Fruit fly (Drosophila melanogaster): ENCODE results near the gene tws.
A peak's percentile ranks its signal among the peaks of the same experiment; 100 is the strongest.

The tws gene

dm6 chr3R:10148376-10148887 is 8.9 kb upstream of the tws start:
- TF ChIP-seq CG8478 (optimal IDR thresholded peaks at IDR 0.05) = no peak
- peak; percentile 83 to 86 for TF ChIP-seq CTCF (optimal IDR thresholded peaks at IDR 0.05)

DNA sequence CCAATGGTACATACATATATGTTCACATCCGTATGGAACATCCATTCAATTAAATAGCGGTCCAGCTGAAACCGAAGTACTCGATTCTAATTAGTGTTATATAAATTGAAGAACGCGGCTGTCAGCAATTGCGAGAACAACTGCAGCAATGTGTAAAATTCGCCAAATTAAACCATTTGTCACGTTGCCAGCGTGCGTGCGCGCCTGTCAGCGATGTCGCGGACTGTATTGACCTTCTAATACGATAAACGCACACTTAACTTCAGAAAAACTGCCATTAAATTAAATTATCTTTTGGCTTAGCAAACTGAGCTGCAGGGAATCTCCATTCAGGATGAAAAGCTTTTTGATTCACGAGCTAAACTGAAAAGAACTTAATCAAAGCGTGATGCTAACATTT is 7.6 kb upstream of the tws start:
- TF ChIP-seq CG8478 (optimal IDR thresholded peaks at IDR 0.05) (no peak), CTCF (optimal IDR thresholded peaks at IDR 0.05) (no peak)

dm6 chr3R:10144103-10144998 is 4.8 kb upstream of the tws start, which contains the start of the genes TAF1B and Invadolysin:
Gene TAF1B, minus strand, starts transcription at chr3R:10144184.
Gene Invadolysin, plus strand, starts transcription at chr3R:10144668.
- no peak for TF ChIP-seq CG8478 (optimal IDR thresholded peaks at IDR 0.05)
- peak; percentile 25 to 39 for TF ChIP-seq CTCF (optimal IDR thresholded peaks at IDR 0.05)

- TF ChIP-seq CTCF (optimal IDR thresholded peaks at IDR 0.05) (no peak), CG8478 (optimal IDR thresholded peaks at IDR 0.05) (no peak)
Observed at dm6 chr3R:10142770-10143169, 3.2 kb upstream of the tws start, which contains the start of gene CG42759. Gene CG42759, plus strand, starts transcription at chr3R:10143070.

dm6 chr3R:10138900-10139299 is 672 bp downstream of the tws start:
- TF ChIP-seq CTCF (optimal IDR thresholded peaks at IDR 0.05) (no peak), CG8478 (optimal IDR thresholded peaks at IDR 0.05) (no peak)

dm6 chr3R:10137801-10138200 is 1.8 kb downstream of the tws start:
- no peak for TF ChIP-seq CTCF (optimal IDR thresholded peaks at IDR 0.05)
- TF ChIP-seq CG8478 (optimal IDR thresholded peaks at IDR 0.05) = no peak

DNA sequence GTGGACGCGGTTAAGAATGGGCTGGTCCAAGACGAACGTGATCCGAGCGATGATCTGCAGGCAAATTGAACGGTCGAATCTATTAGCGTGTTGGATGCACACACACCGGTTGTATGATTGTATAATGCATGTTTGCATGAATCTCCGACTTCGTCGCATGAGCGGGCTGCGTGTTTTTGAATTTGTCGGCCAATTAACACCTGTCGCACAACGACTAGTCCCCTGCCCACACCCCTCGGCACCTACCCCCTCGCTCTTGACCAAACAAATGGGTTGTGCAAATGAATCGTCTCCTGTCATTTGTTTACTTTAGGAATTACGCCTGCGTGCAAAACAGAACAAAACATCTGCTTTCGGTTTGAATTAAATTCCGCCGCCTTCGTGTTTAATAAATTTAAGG is 4.6 kb downstream of the tws start:
- TF ChIP-seq CG8478 (optimal IDR thresholded peaks at IDR 0.05) = no peak
- no peak for TF ChIP-seq CTCF (optimal IDR thresholded peaks at IDR 0.05)

DNA sequence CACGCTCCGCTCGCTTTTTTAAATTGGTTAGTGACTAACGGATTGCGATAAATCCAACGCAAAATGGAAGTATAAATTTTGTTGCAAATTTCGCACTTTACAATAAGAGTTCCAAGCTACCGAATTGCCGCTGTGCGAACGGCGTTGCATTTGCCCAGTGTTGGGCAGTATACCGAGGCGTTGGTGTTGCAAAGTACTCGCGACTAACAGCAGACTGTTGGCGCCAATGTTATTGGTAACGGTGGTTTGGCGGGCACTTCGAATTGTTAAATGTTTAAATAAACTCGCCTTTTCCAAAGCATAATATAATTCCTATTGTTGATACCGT is 5.3 kb downstream of the tws start:
- TF ChIP-seq CTCF (optimal IDR thresholded peaks at IDR 0.05) = peak; percentile 36 to 56
- no peak for TF ChIP-seq CG8478 (optimal IDR thresholded peaks at IDR 0.05)

DNA sequence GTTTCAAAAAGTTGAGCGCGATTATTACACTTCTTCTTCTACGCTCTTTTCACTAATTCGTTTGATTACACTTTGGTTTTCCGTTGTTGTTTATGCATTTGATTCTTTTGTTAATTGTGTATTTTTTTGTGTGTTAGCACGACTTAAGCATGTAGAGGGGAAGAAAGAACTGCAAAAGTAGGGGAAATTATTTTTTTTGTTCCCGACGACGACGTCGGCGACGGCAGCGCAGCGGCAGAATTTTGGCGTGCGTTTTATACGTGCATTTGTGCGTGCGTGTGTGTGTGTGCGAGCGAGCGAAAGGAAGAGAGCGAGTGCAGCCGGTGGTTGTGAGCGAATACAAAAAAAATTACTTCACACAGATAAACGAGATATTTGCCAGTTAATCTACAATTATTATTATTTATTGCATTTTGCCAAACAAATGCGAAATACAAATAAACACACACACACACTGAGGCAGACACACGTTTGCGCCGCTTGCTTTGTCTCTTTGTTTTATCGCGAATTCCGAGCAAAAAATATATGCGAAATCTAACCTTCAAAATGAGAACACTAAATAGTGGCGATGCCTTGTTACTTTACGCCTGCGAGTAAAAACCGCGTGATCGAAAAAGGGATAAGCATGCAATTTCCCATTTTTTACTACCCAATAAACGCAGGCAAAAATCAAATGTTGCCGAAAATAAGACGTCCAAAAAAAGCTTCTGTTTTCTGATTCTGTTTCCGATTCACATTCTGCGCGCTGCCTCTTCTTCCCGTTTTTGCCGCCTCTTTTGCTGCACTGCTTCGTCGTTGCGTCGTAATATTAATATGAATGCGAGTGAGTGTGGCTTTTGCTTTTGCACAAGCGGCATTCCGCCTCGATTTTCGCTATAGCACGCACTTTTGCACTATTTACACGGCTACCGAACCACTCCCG is 5.9 kb downstream of the tws start:
- TF ChIP-seq CTCF (optimal IDR thresholded peaks at IDR 0.05) (no peak), CG8478 (optimal IDR thresholded peaks at IDR 0.05) (no peak)

- TF ChIP-seq CTCF (optimal IDR thresholded peaks at IDR 0.05) = no peak
Observed at dm6 chr3R:10132906-10133416, 6.6 kb downstream of the tws start.

- TF ChIP-seq CG8478 (optimal IDR thresholded peaks at IDR 0.05) (no peak), CTCF (optimal IDR thresholded peaks at IDR 0.05) (no peak)
Observed at dm6 chr3R:10130975-10131529, 8.5 kb downstream of the tws start.

DNA sequence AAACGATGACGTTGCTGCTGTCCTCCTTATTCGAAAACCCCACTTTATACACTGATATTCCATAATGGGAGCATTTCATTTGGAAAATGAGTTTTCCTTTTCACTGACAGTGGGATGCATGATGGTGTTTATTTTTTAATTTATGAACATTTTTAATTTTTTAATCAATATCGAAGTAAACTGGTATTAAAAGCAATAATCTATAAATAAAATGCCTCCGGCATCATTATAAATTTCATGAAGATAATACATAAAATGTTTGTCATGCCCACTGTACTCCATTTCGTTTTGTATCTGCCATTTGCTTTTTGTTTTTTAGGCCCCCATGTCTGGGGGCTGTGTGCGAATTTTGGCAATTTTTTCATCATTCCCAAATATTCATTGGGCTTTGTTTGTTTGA is 9.5 kb downstream of the tws start:
- TF ChIP-seq CTCF (optimal IDR thresholded peaks at IDR 0.05) (no peak), CG8478 (optimal IDR thresholded peaks at IDR 0.05) (no peak)

- TF ChIP-seq CG8478 (optimal IDR thresholded peaks at IDR 0.05) = no peak
- no peak for TF ChIP-seq CTCF (optimal IDR thresholded peaks at IDR 0.05)
Observed at dm6 chr3R:10125477-10125876, 14.1 kb downstream of the tws start, which contains the start of gene knk. Gene knk, minus strand, starts transcription at chr3R:10125664.

DNA sequence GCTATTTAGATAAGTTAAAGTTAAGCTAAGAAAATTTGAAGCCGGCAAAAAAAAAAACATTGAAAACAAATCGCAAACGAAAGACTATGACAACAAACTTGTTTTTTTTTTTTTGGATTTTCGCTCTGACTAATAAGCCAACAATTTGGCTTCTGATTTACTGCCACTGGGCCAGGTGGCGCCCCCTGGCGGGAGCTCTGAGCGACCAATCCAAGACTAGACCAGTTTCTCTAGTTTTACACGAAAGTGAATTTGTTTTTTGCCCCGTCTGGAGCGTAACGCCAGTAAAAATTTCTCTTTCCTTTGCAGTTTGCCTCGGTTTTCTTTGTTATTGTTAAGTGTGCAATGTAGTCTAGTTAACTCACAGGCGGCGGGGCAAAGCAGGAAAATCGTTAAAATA is 14.8 kb downstream of the tws start:
- TF ChIP-seq CG8478 (optimal IDR thresholded peaks at IDR 0.05) = no peak
- TF ChIP-seq CTCF (optimal IDR thresholded peaks at IDR 0.05) = peak; percentile 75 to 80
